Worm (Caenorhabditis elegans) whole organism, young adult: ENCODE measurements around the gene K08D8.5.

ENCODE experiments used
- B0035.1 ChIP-seq: sonication (generic microtip); optimal IDR thresholded peaks from 2 replicates; lab custom pipeline; 2016; ENCODE audit warnings: missing genetic modification characterization, mild to moderate bottlenecking, missing compliant biosample characterization, missing genotype, missing genetic modification reagents
- D2030.7 ChIP-seq: fragments of 200-800 bp; sonication (Bioruptor generic); IDR thresholded peaks from 2 replicates; pipeline ENCODE4 v1.3.6; 2022; ENCODE audit warnings: missing genetic modification reagents, missing genetic modification characterization, missing compliant biosample characterization
- F33H1.4 ChIP-seq: fragments of 200-800 bp; sonication (Bioruptor generic); IDR thresholded peaks from 2 replicates; pipeline ENCODE4 v1.3.6; 2022; ENCODE audit warnings: missing genetic modification reagents, missing genetic modification characterization, missing compliant biosample characterization
- F55B11.4 ChIP-seq: sonication (generic microtip); optimal IDR thresholded peaks from 2 replicates; lab custom pipeline; 2016; ENCODE audit warnings: missing compliant biosample characterization, missing genetic modification characterization, borderline replicate concordance; ENCODE audit not compliant: insufficient read depth
- F57A8.1 ChIP-seq: fragments of 200-800 bp; sonication (Bioruptor generic); optimal IDR thresholded peaks from 2 replicates; lab custom pipeline; 2018; ENCODE audit warnings: mild to moderate bottlenecking, missing genetic modification characterization, moderate library complexity, missing compliant biosample characterization
- F57C9.4 ChIP-seq: sonication (generic microtip); optimal IDR thresholded peaks from 2 replicates; lab custom pipeline; 2017; ENCODE audit warnings: mild to moderate bottlenecking, missing genetic modification characterization, missing compliant biosample characterization
- K11D2.4 ChIP-seq: fragments of 200-800 bp; sonication (Bioruptor generic); IDR thresholded peaks from 2 replicates; pipeline ENCODE4 v1.3.6; 2022; ENCODE audit warnings: missing genetic modification reagents, missing genetic modification characterization, missing compliant biosample characterization
- K12H6.12 ChIP-seq: fragments of 200-800 bp; sonication (Bioruptor generic); optimal IDR thresholded peaks from 2 replicates; lab custom pipeline; 2018; ENCODE audit warnings: mild to moderate bottlenecking, missing genetic modification characterization, missing compliant biosample characterization
- T07F8.4 ChIP-seq: sonication (generic microtip); optimal IDR thresholded peaks from 2 replicates; lab custom pipeline; 2016; ENCODE audit warnings: mild to moderate bottlenecking, missing genetic modification characterization, moderate library complexity, missing compliant biosample characterization
- Y53G8AR.9 ChIP-seq: fragments of 200-800 bp; sonication (Bioruptor generic); conservative IDR thresholded peaks from 2 replicates; pipeline ENCODE4 v1.3.6; 2022; ENCODE audit warnings: missing genetic modification reagents, missing genetic modification characterization, missing compliant biosample characterization
- attf-3 ChIP-seq: fragments of 200-800 bp; sonication (Bioruptor generic); conservative IDR thresholded peaks from 2 replicates; pipeline ENCODE4 v1.3.6; 2022; ENCODE audit warnings: missing genetic modification reagents, missing genetic modification characterization, missing compliant biosample characterization
- cebp-1 ChIP-seq, 2 experiments: fragments of 200-800 bp in 1 of 2; sonication (Bioruptor generic) in 1 of 2; sonication (generic microtip) in 1 of 2; IDR thresholded peaks in 1 of 2; optimal IDR thresholded peaks in 1 of 2; 2 replicates each; pipeline versions ENCODE4 v1.3.6 to Lab custom; 2017 to 2022; ENCODE audit warnings: missing compliant biosample characterization in 2 of 2, missing genetic modification characterization in 2 of 2, mild to moderate bottlenecking in 1 of 2, missing genetic modification reagents in 1 of 2, moderate library complexity in 1 of 2
- ceh-91 ChIP-seq: fragments of 200-800 bp; sonication (Bioruptor generic); IDR thresholded peaks from 2 replicates; pipeline ENCODE4 v1.3.6; 2022; ENCODE audit warnings: missing genetic modification reagents, missing genetic modification characterization, missing compliant biosample characterization
- efl-1 ChIP-seq: fragments of 150-350 bp; optimal IDR thresholded peaks from 2 replicates; lab custom pipeline; 2014; ENCODE audit warnings: missing biosample characterization, missing genetic modification reagents, missing genetic modification characterization
- lag-1 ChIP-seq: fragments of 200-800 bp; sonication (Bioruptor generic); IDR thresholded peaks from 2 replicates; pipeline ENCODE4 v1.3.6; 2022; ENCODE audit warnings: missing genetic modification reagents, missing genetic modification characterization, missing compliant biosample characterization
- let-526 ChIP-seq: fragments of 200-800 bp; sonication (Bioruptor generic); IDR thresholded peaks from 2 replicates; pipeline ENCODE4 v1.3.6; 2022; ENCODE audit warnings: missing genetic modification reagents, missing genetic modification characterization, missing compliant biosample characterization
- let-607 ChIP-seq, 2 experiments: fragments of 200-800 bp in 1 of 2; sonication (Bioruptor generic) in 1 of 2; sonication (generic microtip) in 1 of 2; optimal IDR thresholded peaks; 2 replicates each; lab custom pipeline; 2016 to 2018; ENCODE audit warnings: mild to moderate bottlenecking in 2 of 2, missing compliant biosample characterization in 2 of 2, missing genetic modification characterization in 2 of 2, moderate library complexity in 2 of 2, missing genotype in 1 of 2
- madf-3 ChIP-seq: fragments of 200-800 bp; sonication (Bioruptor generic); IDR thresholded peaks from 2 replicates; pipeline ENCODE4 v1.3.6; 2022; ENCODE audit warnings: missing genetic modification reagents, missing genetic modification characterization, missing compliant biosample characterization
- madf-6 ChIP-seq: fragments of 200-800 bp; sonication (Bioruptor generic); IDR thresholded peaks from 2 replicates; pipeline ENCODE4 v1.3.6; 2022; ENCODE audit warnings: missing genetic modification reagents, missing genetic modification characterization, missing compliant biosample characterization
- mxl-1 ChIP-seq: sonication (generic microtip); optimal IDR thresholded peaks from 2 replicates; lab custom pipeline; 2016; ENCODE audit warnings: missing genetic modification characterization, missing compliant biosample characterization
- nhr-179 ChIP-seq: sonication (generic microtip); optimal IDR thresholded peaks from 2 replicates; lab custom pipeline; 2016; ENCODE audit warnings: mild to moderate bottlenecking, missing genetic modification characterization, missing compliant biosample characterization
- nhr-27 ChIP-seq: fragments of 200-800 bp; sonication (Bioruptor generic); optimal IDR thresholded peaks from 2 replicates; lab custom pipeline; 2018; ENCODE audit warnings: mild to moderate bottlenecking, missing genetic modification characterization, moderate library complexity, missing compliant biosample characterization
- nhr-80 ChIP-seq: sonication (generic microtip); optimal IDR thresholded peaks from 2 replicates; lab custom pipeline; 2016; ENCODE audit warnings: missing genetic modification characterization, missing compliant biosample characterization
- pbrm-1 ChIP-seq: fragments of 200-800 bp; sonication (Bioruptor generic); IDR thresholded peaks from 2 replicates; pipeline ENCODE4 v1.3.6; 2022; ENCODE audit warnings: missing genetic modification reagents, missing genetic modification characterization, missing compliant biosample characterization
- rcor-1 ChIP-seq: fragments of 200-800 bp; sonication (Bioruptor generic); IDR thresholded peaks from 2 replicates; pipeline ENCODE4 v1.3.6; 2022; ENCODE audit warnings: missing genetic modification reagents, missing genetic modification characterization, missing compliant biosample characterization
- rpc-1 ChIP-seq, 2 experiments: fragments of 150-350 bp in 1 of 2; sonication (generic microtip) in 1 of 2; optimal IDR thresholded peaks; 2 replicates each; lab custom pipeline; 2014 to 2018; ENCODE audit warnings: missing biosample characterization in 1 of 2, missing genetic modification characterization in 1 of 2, missing genetic modification reagents in 1 of 2, missing genotype in 1 of 2
- snpc-1.1 ChIP-seq: sonication (generic microtip); optimal IDR thresholded peaks from 2 replicates; lab custom pipeline; 2017; ENCODE audit warnings: missing genetic modification characterization, mild to moderate bottlenecking, missing compliant biosample characterization, antibody characterized with exemption, moderate library complexity, missing genotype, missing genetic modification reagents; ENCODE audit not compliant: insufficient read depth
- snpc-1.3 ChIP-seq: sonication (generic microtip); optimal IDR thresholded peaks from 2 replicates; lab custom pipeline; 2017; ENCODE audit warnings: missing genetic modification characterization, mild to moderate bottlenecking, missing compliant biosample characterization, antibody characterized with exemption, moderate library complexity, missing genotype, missing genetic modification reagents; ENCODE audit not compliant: insufficient read depth
- snpc-4 ChIP-seq, 5 experiments: fragments of 150-350 bp in 1 of 5; sonication (generic microtip) in 4 of 5; optimal IDR thresholded peaks; 2 replicates each; lab custom pipeline; 2014 to 2018; ENCODE audit warnings: missing genetic modification characterization in 5 of 5, missing biosample characterization in 3 of 5, antibody characterized with exemption in 2 of 5, mild to moderate bottlenecking in 2 of 5, missing compliant biosample characterization in 2 of 5, missing genotype in 2 of 5, moderate library complexity in 2 of 5, missing genetic modification reagents in 1 of 5
- tbp1 ChIP-seq: fragments of 200-800 bp; sonication (Bioruptor generic); optimal IDR thresholded peaks from 2 replicates; lab custom pipeline; 2018; ENCODE audit warnings: mild to moderate bottlenecking, missing genetic modification characterization, missing compliant biosample characterization
- zfh-2 ChIP-seq: fragments of 200-800 bp; sonication (Bioruptor generic); conservative IDR thresholded peaks from 2 replicates; pipeline ENCODE4 v1.3.6; 2022; ENCODE audit warnings: missing genetic modification reagents, missing genetic modification characterization, missing compliant biosample characterization
- zim-3 ChIP-seq: sonication (generic microtip); optimal IDR thresholded peaks from 2 replicates; lab custom pipeline; 2017; ENCODE audit warnings: mild to moderate bottlenecking, missing genetic modification characterization, moderate library complexity, missing compliant biosample characterization
- ztf-3 ChIP-seq: fragments of 200-800 bp; sonication (Bioruptor generic); optimal IDR thresholded peaks from 2 replicates; lab custom pipeline; 2018; ENCODE audit warnings: mild to moderate bottlenecking, missing genetic modification characterization, missing compliant biosample characterization

K08D8.5 gene

DNA sequence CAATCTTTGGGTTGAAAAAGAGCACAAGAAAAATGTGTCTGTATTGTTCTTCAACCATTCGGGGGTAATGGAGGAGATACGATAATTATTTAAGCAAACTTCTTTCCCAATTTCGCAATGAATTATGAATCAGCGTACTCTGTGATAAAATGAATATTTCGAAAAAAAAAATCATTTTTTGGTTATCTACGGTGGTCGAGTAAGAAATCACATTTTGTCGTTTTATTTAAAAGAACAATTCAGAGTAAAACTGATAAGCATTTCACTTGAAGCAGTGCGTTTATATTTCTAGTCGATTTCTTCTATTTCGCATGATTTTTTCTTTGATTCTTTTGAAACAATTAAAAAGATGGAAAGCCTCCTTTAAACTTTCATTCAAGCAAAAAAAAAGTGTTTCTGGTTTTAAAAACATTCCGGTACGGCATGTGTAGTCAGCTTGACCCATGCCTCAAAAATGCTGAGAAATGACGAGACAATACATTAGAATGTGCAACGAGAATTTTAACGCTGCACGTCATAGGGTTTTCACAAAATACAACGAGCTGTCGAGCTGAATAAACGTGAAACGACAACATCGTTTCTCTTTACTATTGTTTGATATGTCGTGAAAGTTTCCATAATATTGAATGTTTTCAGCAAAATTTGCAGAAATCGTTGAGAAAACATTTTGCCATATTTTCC, 9.4 kb downstream of the K08D8.5 start, which contains the start of gene K08D8.2:
Gene K08D8.2, plus strand, starts transcription at position 631 of the 681 bp plus-strand sequence.
- TF ChIP-seq F57C9.4 (no peak), B0035.1 (tag; lab: Kevin White, UChicago) (no peak), let-526 (GFP tag; lab: Robert Waterston, UW) (no peak), let-607 (tag; optimal IDR thresholded peaks at IDR 0.05; lab: Kevin White, UChicago) (no peak), rcor-1 (GFP tag; lab: Robert Waterston, UW) (no peak), cebp-1 (GFP tag; IDR thresholded peaks at IDR 0.05; lab: Robert Waterston, UW) (0 out of 2 replicates have a peak, but pooled peaks have one; percentile 23), cebp-1 (tag; optimal IDR thresholded peaks at IDR 0.05; lab: Kevin White, UChicago) (peak; percentile 10), Y53G8AR.9 (GFP tag; lab: Robert Waterston, UW) (no peak), nhr-80 (tag; lab: Kevin White, UChicago) (peak; percentile 37), ceh-91 (GFP tag; lab: Robert Waterston, UW) (no peak), K11D2.4 (GFP tag; lab: Robert Waterston, UW) (no peak), lag-1 (no peak), ztf-3 (no peak), F55B11.4 (tag; lab: Kevin White, UChicago) (no peak), madf-3 (GFP tag; lab: Robert Waterston, UW) (no peak), nhr-27 (tag; lab: Kevin White, UChicago) (no peak), snpc-1.3 (tag; lab: Kevin White, UChicago) (no peak)

DNA sequence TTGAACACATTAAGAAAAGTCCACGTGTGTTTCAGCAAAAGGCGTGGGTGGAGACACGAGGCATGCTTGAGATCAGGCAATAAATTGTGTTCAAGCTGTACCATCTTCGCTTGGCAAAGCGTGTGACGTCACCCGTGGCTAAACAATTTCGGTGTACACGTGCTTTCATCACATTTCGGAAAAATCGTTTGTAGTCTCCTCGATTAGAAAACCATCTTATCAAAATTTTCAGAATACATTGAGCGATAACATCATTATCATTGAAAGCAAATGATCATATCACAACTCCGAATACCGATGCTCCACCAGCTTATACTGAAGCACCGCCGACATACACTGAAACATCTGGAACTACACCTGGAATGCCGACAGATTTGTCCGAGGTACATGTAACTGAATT, 10.3 kb downstream of the K08D8.5 start:
- TF ChIP-seq ceh-91 (GFP tag; lab: Robert Waterston, UW) (no peak), zim-3 (tag; lab: Kevin White, UChicago) (no peak), rpc-1 (optimal IDR thresholded peaks at IDR 0.05; lab: Kevin White, UChicago) (no peak), rpc-1 (tag; optimal IDR thresholded peaks at IDR 0.05; lab: Kevin White, UChicago) (no peak), tbp1 (GFP tag; lab: Kevin White, UChicago) (no peak), mxl-1 (tag; lab: Kevin White, UChicago) (no peak), nhr-80 (tag; lab: Kevin White, UChicago) (peak; percentile 18), F33H1.4 (GFP tag; lab: Robert Waterston, UW) (no peak)
- TF ChIP-seq, all 124 proteins: peak for 1

ce11 chrIV:12900267-12900666, 11.7 kb downstream of the K08D8.5 start, which contains the start of gene K08D8.10:
Gene K08D8.10 (plus strand): TSS chrIV:12900567.
- no peak for TF ChIP-seq nhr-179 (tag; lab: Kevin White, UChicago)
- no peak for TF ChIP-seq snpc-4 (GFP tag; optimal IDR thresholded peaks at IDR 0.05; lab: Kevin White, UChicago)
- TF ChIP-seq snpc-4 (tag; optimal IDR thresholded peaks at IDR 0.05; lab: Kevin White, UChicago) = no peak
- TF ChIP-seq pbrm-1 (GFP tag; lab: Robert Waterston, UW) = no peak
- no peak for TF ChIP-seq K12H6.12 (tag; lab: Kevin White, UChicago)
- TF ChIP-seq snpc-1.1 = no peak
- no peak for TF ChIP-seq D2030.7 (GFP tag; lab: Robert Waterston, UW)
- no peak for TF ChIP-seq lag-1
- no peak for TF ChIP-seq madf-6 (GFP tag; lab: Robert Waterston, UW)
- no peak for TF ChIP-seq efl-1 (GFP tag; lab: Kevin White, UChicago)
- TF ChIP-seq F57A8.1 (GFP tag; lab: Kevin White, UChicago) = no peak
- no peak for TF ChIP-seq attf-3 (GFP tag; lab: Robert Waterston, UW)
- no peak for TF ChIP-seq zfh-2
- no peak for TF ChIP-seq T07F8.4 (tag; lab: Kevin White, UChicago)
- TF ChIP-seq madf-3 (GFP tag; lab: Robert Waterston, UW) = no peak
